Fruit fly (Drosophila melanogaster): ENCODE data around the gene CG43732.
A peak's percentile ranks its signal among the peaks of the same experiment; 100 is the strongest.

Gene CG43732

DNA sequence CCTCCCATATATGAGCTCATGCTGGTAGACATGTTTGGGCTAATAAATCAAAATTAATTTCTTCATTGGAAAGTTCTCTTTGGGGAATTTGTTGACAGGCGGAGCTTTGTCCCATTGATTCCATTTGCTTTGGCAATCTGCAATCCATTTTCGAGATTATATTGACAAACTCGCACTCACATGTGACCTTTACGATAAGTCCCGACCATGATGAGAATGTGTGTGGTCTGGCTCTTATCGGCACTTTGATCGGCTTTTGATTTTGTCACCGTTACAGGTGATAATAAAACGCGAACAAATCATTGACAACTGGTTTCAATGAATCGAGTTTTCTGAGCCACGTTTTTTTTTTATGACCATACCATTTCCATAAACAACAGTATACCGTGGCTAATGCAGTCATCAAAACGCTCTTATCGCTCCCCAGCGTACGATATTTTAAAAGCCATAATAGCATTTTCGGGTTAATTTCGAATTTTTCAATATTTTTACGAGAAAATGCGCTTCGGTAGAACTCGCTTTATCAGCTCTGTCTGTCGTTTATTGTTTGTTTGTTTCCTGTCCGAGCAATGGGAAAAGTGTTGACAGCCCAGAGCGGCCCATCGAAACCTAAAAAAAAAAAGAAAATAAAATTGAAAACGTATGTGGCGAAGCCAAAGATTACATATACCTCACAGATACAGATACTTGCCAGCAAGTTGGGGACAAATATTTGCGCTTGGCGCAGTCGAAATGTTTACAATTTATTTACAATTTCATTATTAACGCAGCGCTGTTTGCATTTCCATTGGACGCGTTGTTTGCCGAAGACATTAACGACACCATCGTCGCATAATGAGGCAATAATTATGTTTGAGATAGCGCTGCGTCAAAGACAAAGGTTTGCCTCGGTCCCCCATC is 47.6 kb downstream of the CG43732 start (continued):
- TF ChIP-seq D (optimal IDR thresholded peaks at IDR 0.05) (no peak), D (GFP tag; optimal IDR thresholded peaks at IDR 0.05) (peak; percentile 79), CG12219 (GFP tag; optimal IDR thresholded peaks at IDR 0.05) (peak; percentile 82), Fer3 (tag; optimal IDR thresholded peaks at IDR 0.05) (no peak), CG9609 (GFP tag; optimal IDR thresholded peaks at IDR 0.05) (no peak), CG7745 (tag; optimal IDR thresholded peaks at IDR 0.05) (peak; percentile 93), ro (GFP tag; IDR thresholded peaks at IDR 0.05) (no peak), p53 (GFP tag; optimal IDR thresholded peaks at IDR 0.05) (no peak), Fer2 (tag; optimal IDR thresholded peaks at IDR 0.05) (no peak), dmrt99B (tag; optimal IDR thresholded peaks at IDR 0.05) (peak; percentile 62), CG4360 (GFP tag; IDR thresholded peaks at IDR 0.05) (peak; percentile 44; the same call in 1 of the 2 replicates), gcm2 (GFP tag; optimal IDR thresholded peaks at IDR 0.05) (peak; percentile 42), CG43689 (GFP tag; IDR thresholded peaks at IDR 0.05) (no peak), Dek (tag; optimal IDR thresholded peaks at IDR 0.05) (peak; percentile 6), dan (GFP tag; IDR thresholded peaks at IDR 0.05) (no peak), CG14014 (GFP tag; IDR thresholded peaks at IDR 0.05) (peak; percentile 54; the same call in 1 of the 2 replicates), CG7556 (GFP tag; optimal IDR thresholded peaks at IDR 0.05) (peak; percentile 71), sim (GFP tag; IDR thresholded peaks at IDR 0.05) (peak; percentile 77), fd96Cb (tag; optimal IDR thresholded peaks at IDR 0.05) (no peak), CTCF (GFP tag; optimal IDR thresholded peaks at IDR 0.05) (peak; percentile 45), MTF-1 (GFP tag; optimal IDR thresholded peaks at IDR 0.05; ENCODE audit: borderline replicate concordance) (peak; percentile 85), nerfin-2 (GFP tag; IDR thresholded peaks at IDR 0.05; ENCODE audit: partially characterized antibody) (no peak), Mes4 (GFP tag; optimal IDR thresholded peaks at IDR 0.05) (peak; percentile 76), Hmx (GFP tag; optimal IDR thresholded peaks at IDR 0.05) (no peak), CG15073 (GFP tag; optimal IDR thresholded peaks at IDR 0.05) (peak; percentile 20), Oli (tag; optimal IDR thresholded peaks at IDR 0.05) (peak; percentile 56), CG3838 (GFP tag; optimal IDR thresholded peaks at IDR 0.05) (peak; percentile 80), fu2 (GFP tag; optimal IDR thresholded peaks at IDR 0.05) (no peak), CG17361 (GFP tag; IDR thresholded peaks at IDR 0.05) (peak; percentile 48; the same call in 2 of the 3 replicates), zfh2 (GFP tag; optimal IDR thresholded peaks at IDR 0.05) (no peak), CG7357 (GFP tag; IDR thresholded peaks at IDR 0.05) (no peak), Lim3 (GFP tag; IDR thresholded peaks at IDR 0.05) (no peak), nmo (GFP tag; optimal IDR thresholded peaks at IDR 0.05) (no peak), grn (GFP tag; optimal IDR thresholded peaks at IDR 0.05) (peak; percentile 91), sna (GFP tag; IDR thresholded peaks at IDR 0.05; ENCODE audit: partially characterized antibody) (no peak), jumu (GFP tag; optimal IDR thresholded peaks at IDR 0.05) (no peak), CG11247 (GFP tag; IDR thresholded peaks at IDR 0.05) (no peak; the same call in 1 of the 2 replicates), rib (GFP tag; IDR thresholded peaks at IDR 0.05) (no peak), croc (GFP tag; conservative IDR thresholded peaks at IDR 0.05) (no peak; the same call in 2 of the 3 replicates), vfl (GFP tag; optimal IDR thresholded peaks at IDR 0.05) (no peak), CG33213 (GFP tag; optimal IDR thresholded peaks at IDR 0.05) (peak; percentile 6), CG11085 (GFP tag; IDR thresholded peaks at IDR 0.05) (no peak), luna (GFP tag; optimal IDR thresholded peaks at IDR 0.05) (no peak), onecut (GFP tag; IDR thresholded peaks at IDR 0.05) (peak; percentile 67), Hr78 (GFP tag; optimal IDR thresholded peaks at IDR 0.05) (peak in 1 of 2 experiments; percentile 59), Atf-2 (GFP tag; optimal IDR thresholded peaks at IDR 0.05) (peak; percentile 73), tll (GFP tag; optimal IDR thresholded peaks at IDR 0.05) (peak in 1 of 2 experiments; percentile 43), CG31365 (tag; optimal IDR thresholded peaks at IDR 0.05) (peak; percentile 58), pita (GFP tag; optimal IDR thresholded peaks at IDR 0.05) (no peak), CG1792 (GFP tag; optimal IDR thresholded peaks at IDR 0.05) (no peak)
